Fruit fly (Drosophila melanogaster) whole organism, embryonic: ENCODE measurements around the gene Wbp2.

Experiments used
- ATbp ChIP-seq: fragments of 200-800 bp; sonication (Bioruptor generic); optimal IDR thresholded peaks from 2 replicates; lab custom pipeline; 2017; ENCODE audit warnings: missing biosample characterization, mild to moderate bottlenecking, missing genetic modification characterization, missing genetic modification reagents
- Adf1 ChIP-seq: fragments of 200-800 bp; sonication (Bioruptor generic); IDR thresholded peaks from 2 replicates; pipeline ENCODE4 v1.3.6; 2022; ENCODE audit warnings: missing biosample characterization, missing genetic modification characterization
- CG10654 ChIP-seq: fragments of 200-800 bp; sonication (Bioruptor generic); optimal IDR thresholded peaks from 2 replicates; lab custom pipeline; 2016; ENCODE audit warnings: missing biosample characterization, missing genetic modification characterization
- CG11247 ChIP-seq: fragments of 200-800 bp; sonication (Bioruptor generic); IDR thresholded peaks from 2 replicates; pipeline ENCODE4 v1.3.6; 2022; ENCODE audit warnings: missing biosample characterization, missing genetic modification characterization
- CG11723 ChIP-seq: fragments of 200-800 bp; sonication (Bioruptor generic); optimal IDR thresholded peaks from 2 replicates; lab custom pipeline; 2017; ENCODE audit warnings: missing biosample characterization, mild to moderate bottlenecking, missing genetic modification characterization
- CG13123 ChIP-seq: fragments of 200-800 bp; sonication (Bioruptor generic); optimal IDR thresholded peaks from 2 replicates; lab custom pipeline; 2016; ENCODE audit warnings: missing biosample characterization, missing genetic modification characterization
- CG14860 ChIP-seq: fragments of 200-800 bp; sonication (Bioruptor generic); IDR thresholded peaks from 3 replicates; pipeline ENCODE4 v1.3.6; 2022; ENCODE audit warnings: missing biosample characterization, missing genetic modification characterization; ENCODE audit not compliant: partially characterized antibody
- CG15011 ChIP-seq: fragments of 200-800 bp; sonication (Bioruptor generic); optimal IDR thresholded peaks from 3 replicates; lab custom pipeline; 2018; ENCODE audit warnings: missing biosample characterization, mild to moderate bottlenecking, missing genetic modification characterization
- CG1603 ChIP-seq: fragments of 200-800 bp; sonication (Bioruptor generic); optimal IDR thresholded peaks from 2 replicates; lab custom pipeline; 2019; ENCODE audit warnings: missing biosample characterization, mild to moderate bottlenecking, missing genetic modification characterization, moderate library complexity
- CG17359 ChIP-seq: fragments of 200-800 bp; sonication (Bioruptor generic); optimal IDR thresholded peaks from 3 replicates; lab custom pipeline; 2018; ENCODE audit warnings: missing biosample characterization, mild to moderate bottlenecking, missing genetic modification characterization, moderate library complexity
- CG2875 ChIP-seq: fragments of 200-800 bp; sonication (Bioruptor generic); optimal IDR thresholded peaks from 2 replicates; lab custom pipeline; 2017; ENCODE audit warnings: missing biosample characterization, mild to moderate bottlenecking, missing genetic modification characterization, missing genetic modification reagents
- CG31441 ChIP-seq: fragments of 200-800 bp; sonication (Bioruptor generic); IDR thresholded peaks from 2 replicates; pipeline ENCODE4 v1.3.6; 2022; ENCODE audit warnings: missing biosample characterization, missing genetic modification characterization
- CG4730 ChIP-seq: fragments of 200-800 bp; sonication (Bioruptor generic); IDR thresholded peaks from 2 replicates; pipeline ENCODE4 v1.3.6; 2022; ENCODE audit warnings: missing biosample characterization, missing genetic modification characterization
- CG4854 ChIP-seq: fragments of 200-800 bp; sonication (Bioruptor generic); optimal IDR thresholded peaks from 2 replicates; lab custom pipeline; 2016; ENCODE audit warnings: missing biosample characterization, missing genetic modification characterization, inconsistent platforms
- CG8290 ChIP-seq, 3 experiments: fragments of 200-800 bp; sonication (Bioruptor generic); optimal IDR thresholded peaks; 2 replicates each; lab custom pipeline; 2016 to 2019; ENCODE audit warnings: missing biosample characterization in 3 of 3, missing genetic modification characterization in 3 of 3, mild to moderate bottlenecking in 2 of 3, moderate library complexity in 1 of 3
- CG8924 ChIP-seq: fragments of 200-800 bp; optimal IDR thresholded peaks from 3 replicates; lab custom pipeline; 2019; ENCODE audit warnings: missing biosample characterization, mild to moderate bottlenecking, missing genetic modification characterization, moderate library complexity
- CoRest ChIP-seq: fragments of 200-800 bp; sonication (Bioruptor generic); optimal IDR thresholded peaks from 3 replicates; lab custom pipeline; 2018; ENCODE audit warnings: missing biosample characterization, mild to moderate bottlenecking, missing genetic modification characterization, moderate library complexity
- Deaf1 ChIP-seq: fragments of 200-800 bp; optimal IDR thresholded peaks from 3 replicates; lab custom pipeline; 2019; ENCODE audit warnings: missing biosample characterization, mild to moderate bottlenecking, missing genetic modification characterization, moderate library complexity
- Dfd ChIP-seq, 2 experiments: fragments of >200 bp; optimal IDR thresholded peaks; 2 replicates each; lab custom pipeline; 2017; ENCODE audit warnings: missing biosample characterization in 2 of 2, missing genetic modification characterization in 2 of 2
- ERR ChIP-seq: fragments of 200-800 bp; sonication (Bioruptor generic); optimal IDR thresholded peaks from 2 replicates; lab custom pipeline; 2016; ENCODE audit warnings: missing biosample characterization, missing genetic modification characterization
- Gug ChIP-seq: fragments of 200-800 bp; sonication (Bioruptor generic); IDR thresholded peaks from 4 replicates; pipeline ENCODE4 v1.3.6; 2022; ENCODE audit warnings: missing biosample characterization, missing genetic modification characterization
- H15 ChIP-seq: fragments of 200-800 bp; sonication (Bioruptor generic); IDR thresholded peaks from 3 replicates; pipeline ENCODE4 v1.3.6; 2022; ENCODE audit warnings: missing biosample characterization, missing genetic modification characterization
- Hr39 ChIP-seq: fragments of >200 bp; optimal IDR thresholded peaks from 2 replicates; lab custom pipeline; 2017
- Neu2 ChIP-seq: fragments of 200-800 bp; sonication (Bioruptor generic); optimal IDR thresholded peaks from 3 replicates; lab custom pipeline; 2016; ENCODE audit warnings: missing biosample characterization, missing genetic modification characterization, borderline replicate concordance
- Nf-YA ChIP-seq: fragments of 200-800 bp; sonication (Bioruptor generic); IDR thresholded peaks from 2 replicates; pipeline ENCODE4 v1.3.6; 2022; ENCODE audit warnings: missing biosample characterization, missing genetic modification characterization
- Ravus ChIP-seq: fragments of 200-800 bp; sonication (Bioruptor generic); IDR thresholded peaks from 2 replicates; pipeline ENCODE4 v1.3.6; 2022; ENCODE audit warnings: missing biosample characterization, missing genetic modification characterization
- Ssrp ChIP-seq: fragments of 200-800 bp; sonication (Bioruptor generic); optimal IDR thresholded peaks from 2 replicates; lab custom pipeline; 2018; ENCODE audit warnings: missing biosample characterization, mild to moderate bottlenecking, missing genetic modification characterization, moderate library complexity
- Xrp1 ChIP-seq: fragments of 200-800 bp; sonication (Bioruptor generic); IDR thresholded peaks from 2 replicates; pipeline ENCODE4 v1.3.6; 2022; ENCODE audit warnings: missing biosample characterization, missing genetic modification characterization
- abd-A ChIP-seq: fragments of 200-800 bp; sonication (Bioruptor generic); optimal IDR thresholded peaks from 3 replicates; lab custom pipeline; 2019; ENCODE audit warnings: missing biosample characterization, mild to moderate bottlenecking, missing genetic modification characterization, moderate library complexity
- dimm ChIP-seq: fragments of 200-800 bp; sonication (Bioruptor generic); IDR thresholded peaks from 2 replicates; pipeline ENCODE4 v1.3.6; 2022; ENCODE audit warnings: missing biosample characterization, missing genetic modification characterization
- emc ChIP-seq: fragments of 200-800 bp; sonication (Bioruptor generic); optimal IDR thresholded peaks from 2 replicates; lab custom pipeline; 2016; ENCODE audit warnings: missing biosample characterization, missing genetic modification characterization
- ham ChIP-seq: fragments of 200-800 bp; sonication (Bioruptor generic); IDR thresholded peaks from 2 replicates; pipeline ENCODE4 v1.3.6; 2022; ENCODE audit warnings: missing biosample characterization, missing genetic modification characterization
- hb ChIP-seq: fragments of 200-800 bp; sonication (Bioruptor generic); IDR thresholded peaks from 3 replicates; pipeline ENCODE4 v1.3.6; 2022; ENCODE audit warnings: missing biosample characterization, missing genetic modification characterization; ENCODE audit not compliant: partially characterized antibody
- knrl ChIP-seq: fragments of 200-800 bp; sonication (Bioruptor generic); IDR thresholded peaks from 3 replicates; pipeline ENCODE4 v1.3.6; 2022; ENCODE audit warnings: missing biosample characterization, missing genetic modification characterization; ENCODE audit not compliant: partially characterized antibody
- maf-S ChIP-seq: fragments of 200-800 bp; sonication (Bioruptor generic); optimal IDR thresholded peaks from 2 replicates; lab custom pipeline; 2016; ENCODE audit warnings: missing biosample characterization, missing genetic modification characterization
- mam ChIP-seq: fragments of 200-800 bp; sonication (Bioruptor generic); optimal IDR thresholded peaks from 3 replicates; lab custom pipeline; 2016; ENCODE audit warnings: missing biosample characterization, missing genetic modification characterization
- nmo ChIP-seq: fragments of 200-800 bp; sonication (Bioruptor generic); optimal IDR thresholded peaks from 2 replicates; lab custom pipeline; 2018; ENCODE audit warnings: missing biosample characterization, mild to moderate bottlenecking, missing genetic modification characterization, moderate library complexity
- otp ChIP-seq: fragments of 200-800 bp; sonication (Bioruptor generic); IDR thresholded peaks from 3 replicates; pipeline ENCODE4, ENCODE4 v1.3.6; 2022; ENCODE audit warnings: missing biosample characterization, missing genetic modification characterization
- prd ChIP-seq, 3 experiments: fragments of >200 bp in 2 of 3; fragments of 200-800 bp in 1 of 3; sonication (Bioruptor generic) in 1 of 3; optimal IDR thresholded peaks in 2 of 3; IDR thresholded peaks in 1 of 3; 2 replicates in 2 of 3; 3 replicates in 1 of 3; pipeline versions ENCODE4 v1.3.6 to Lab custom; 2017 to 2022; ENCODE audit warnings: missing biosample characterization in 1 of 3, missing genetic modification characterization in 1 of 3
- rib ChIP-seq: fragments of 200-800 bp; sonication (Bioruptor generic); IDR thresholded peaks from 2 replicates; pipeline ENCODE4 v1.3.6; 2022; ENCODE audit warnings: missing biosample characterization, missing genetic modification characterization
- scrt ChIP-seq: fragments of 200-800 bp; sonication (Bioruptor generic); optimal IDR thresholded peaks from 2 replicates; lab custom pipeline; 2018; ENCODE audit warnings: missing biosample characterization, mild to moderate bottlenecking, missing genetic modification characterization, moderate library complexity
- slou ChIP-seq: fragments of 200-800 bp; sonication (Bioruptor generic); optimal IDR thresholded peaks from 3 replicates; lab custom pipeline; 2016; ENCODE audit warnings: missing biosample characterization, missing genetic modification characterization
- unpg ChIP-seq: fragments of 200-800 bp; sonication (Bioruptor generic); optimal IDR thresholded peaks from 3 replicates; lab custom pipeline; 2018; ENCODE audit warnings: missing biosample characterization, mild to moderate bottlenecking, missing genetic modification characterization, moderate library complexity
- vvl ChIP-seq: fragments of 200-800 bp; sonication (Bioruptor generic); IDR thresholded peaks from 2 replicates; pipeline ENCODE4 v1.3.6; 2022; ENCODE audit warnings: missing biosample characterization, missing genetic modification characterization
- wek ChIP-seq: fragments of 200-800 bp; sonication (Bioruptor generic); optimal IDR thresholded peaks from 3 replicates; lab custom pipeline; 2018; ENCODE audit warnings: missing biosample characterization, mild to moderate bottlenecking, missing genetic modification characterization, moderate library complexity
- yki ChIP-seq: fragments of >200 bp; optimal IDR thresholded peaks from 3 replicates; lab custom pipeline; 2018

Wbp2 gene

DNA sequence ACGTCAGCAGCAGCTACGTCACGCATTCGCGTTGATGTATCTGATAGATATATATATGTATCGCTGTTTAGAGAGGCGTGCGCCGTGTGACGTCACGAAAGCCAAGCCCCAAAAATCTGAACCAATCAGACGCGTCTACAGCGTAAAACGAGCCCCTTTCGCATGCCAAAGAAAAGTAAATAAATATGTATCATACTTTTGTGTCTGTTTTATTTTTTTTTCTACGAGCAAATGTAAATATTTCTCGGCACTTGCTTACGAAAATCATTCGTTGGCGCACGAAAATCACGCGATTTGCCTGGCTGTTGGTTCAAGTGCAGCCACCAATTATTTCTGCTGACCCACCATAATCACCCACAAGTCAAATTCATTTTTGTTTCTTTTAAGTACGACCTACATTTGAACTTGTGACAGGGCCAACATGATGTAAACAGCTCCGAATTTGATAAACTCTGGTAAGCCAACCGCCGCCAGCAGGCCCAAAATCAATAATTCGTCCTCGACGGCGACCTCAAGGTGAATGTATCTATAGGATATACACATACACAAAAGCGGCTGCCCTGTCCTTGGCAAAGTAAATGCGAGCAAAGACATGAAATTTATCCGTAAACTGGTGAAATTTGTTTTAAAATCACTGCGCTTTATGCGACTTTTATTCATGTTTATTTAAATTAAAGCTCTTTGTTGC, 15.3 kb upstream of the Wbp2 start (continued):
- no peak for TF ChIP-seq knrl (GFP tag; lab: Robert Waterston, UW)
- no peak for TF ChIP-seq CG13123 (GFP tag; lab: Kevin White, UChicago)
- TF ChIP-seq abd-A, result peak; percentile 57
- peak; percentile 41 for TF ChIP-seq Deaf1 (tag; lab: Kevin White, UChicago)

DNA sequence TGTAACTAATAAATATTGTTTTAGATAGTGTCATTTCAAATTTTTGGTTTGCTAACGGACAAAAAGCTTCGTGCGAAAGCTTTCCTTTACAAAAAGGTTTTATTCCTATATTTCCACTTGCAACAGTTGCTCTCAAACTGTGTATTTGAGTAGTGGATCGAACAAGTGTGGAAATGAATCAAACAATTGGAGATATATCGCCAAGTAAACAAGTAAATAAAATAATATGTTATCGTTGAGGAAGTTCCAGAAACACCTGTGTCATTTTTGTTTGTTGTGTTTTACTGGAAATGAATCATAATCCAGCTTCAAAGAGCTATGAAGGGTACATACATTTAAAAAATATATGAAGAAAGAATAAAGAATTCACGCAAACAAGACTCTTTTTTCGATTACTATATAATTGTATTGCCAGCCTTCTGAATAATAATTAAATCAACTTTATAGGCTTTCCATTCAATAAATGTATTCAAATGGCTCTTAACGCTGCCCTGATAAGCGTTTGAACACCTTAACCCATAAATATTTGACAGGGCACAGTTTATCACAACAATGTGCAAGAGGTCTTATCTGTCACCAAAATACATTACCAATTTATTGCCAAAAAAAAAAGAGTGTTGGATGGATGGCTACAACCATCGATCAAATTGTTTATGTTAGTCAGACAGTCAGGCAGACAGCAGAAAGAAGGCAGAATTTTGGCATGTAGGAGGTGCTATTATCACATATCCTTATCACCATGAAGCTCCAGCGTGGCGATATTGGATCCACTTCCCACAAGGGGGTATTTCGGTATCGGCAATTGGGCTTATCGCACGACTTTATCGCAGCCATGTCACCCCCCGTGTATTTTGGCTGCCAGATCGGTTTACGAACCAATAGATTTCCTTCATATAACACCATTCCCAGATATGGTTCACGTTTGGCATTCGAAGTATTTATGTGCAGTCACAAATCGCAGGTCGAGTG, 14.2 kb upstream of the Wbp2 start:
- no peak for TF ChIP-seq emc (GFP tag; lab: Kevin White, UChicago)
- TF ChIP-seq Adf1 (GFP tag; lab: Robert Waterston, UW), result no peak
- no peak for TF ChIP-seq CoRest (tag; lab: Kevin White, UChicago)
- no peak for TF ChIP-seq Neu2 (GFP tag; lab: Kevin White, UChicago)
- TF ChIP-seq Xrp1, result no peak
- no peak for TF ChIP-seq slou (GFP tag; lab: Kevin White, UChicago)
- TF ChIP-seq prd (optimal IDR thresholded peaks at IDR 0.05; lab: Kevin White, UChicago), result no peak
- TF ChIP-seq prd (GFP tag; IDR thresholded peaks at IDR 0.05; lab: Robert Waterston, UW), result no peak
- TF ChIP-seq ham, result no peak
- no peak for TF ChIP-seq CG2875
- TF ChIP-seq CG11723 (GFP tag; lab: Kevin White, UChicago), result no peak
- TF ChIP-seq yki (lab: Kevin White, UChicago), result no peak
- TF ChIP-seq ATbp, result peak; percentile 44
- no peak for TF ChIP-seq Gug (GFP tag; lab: Robert Waterston, UW)
- TF ChIP-seq hb (GFP tag; lab: Robert Waterston, UW), result no peak
- TF ChIP-seq Ssrp (tag; lab: Kevin White, UChicago), result no peak
- TF ChIP-seq maf-S (GFP tag; lab: Kevin White, UChicago), result no peak
- TF ChIP-seq dimm, result no peak
- no peak for TF ChIP-seq CG4730 (GFP tag; lab: Robert Waterston, UW)
- no peak for TF ChIP-seq CG15011 (GFP tag; lab: Kevin White, UChicago)
- TF ChIP-seq ERR (GFP tag; lab: Kevin White, UChicago), result no peak
- TF ChIP-seq vvl, result no peak
- TF ChIP-seq H15 (GFP tag; lab: Robert Waterston, UW), result no peak
- no peak for TF ChIP-seq CG31441 (GFP tag; lab: Robert Waterston, UW)
- no peak for TF ChIP-seq CG10654
- TF ChIP-seq rib (GFP tag; lab: Robert Waterston, UW), result no peak
- TF ChIP-seq wek (GFP tag; lab: Kevin White, UChicago), result no peak
- TF ChIP-seq CG4854, result no peak
- TF ChIP-seq mam (GFP tag; lab: Kevin White, UChicago), result no peak
- no peak for TF ChIP-seq Hr39 (lab: Kevin White, UChicago)
- TF ChIP-seq CG14860 (GFP tag; lab: Robert Waterston, UW), result no peak
- peak; percentile 10 for TF ChIP-seq scrt (GFP tag; lab: Kevin White, UChicago)
- peak; percentile 17 for TF ChIP-seq CG1603 (tag; lab: Kevin White, UChicago)
- TF ChIP-seq otp, result 0 out of 3 replicates have a peak, but pooled peaks have one; percentile 28
- no peak for TF ChIP-seq Nf-YA (GFP tag; lab: Robert Waterston, UW)
- no peak for TF ChIP-seq Ravus (GFP tag; lab: Robert Waterston, UW)
- no peak for TF ChIP-seq CG11247
- TF ChIP-seq CG17359 (tag; lab: Kevin White, UChicago), result no peak
- no peak for TF ChIP-seq unpg (GFP tag; lab: Kevin White, UChicago)
- TF ChIP-seq Dfd (GFP tag; optimal IDR thresholded peaks at IDR 0.05; lab: Kevin White, UChicago), result no peak
- no peak for TF ChIP-seq nmo (GFP tag; lab: Kevin White, UChicago)
- TF ChIP-seq CG8924 (tag; lab: Kevin White, UChicago), result no peak
- no peak for TF ChIP-seq CG8290 (GFP tag; optimal IDR thresholded peaks at IDR 0.05; lab: Kevin White, UChicago)
- peak in 1 of 2 experiments; percentile 71 for TF ChIP-seq CG8290 (tag; optimal IDR thresholded peaks at IDR 0.05; lab: Kevin White, UChicago)
